Fruit fly (Drosophila melanogaster): ENCODE results near the gene mRRF2.

DNA sequence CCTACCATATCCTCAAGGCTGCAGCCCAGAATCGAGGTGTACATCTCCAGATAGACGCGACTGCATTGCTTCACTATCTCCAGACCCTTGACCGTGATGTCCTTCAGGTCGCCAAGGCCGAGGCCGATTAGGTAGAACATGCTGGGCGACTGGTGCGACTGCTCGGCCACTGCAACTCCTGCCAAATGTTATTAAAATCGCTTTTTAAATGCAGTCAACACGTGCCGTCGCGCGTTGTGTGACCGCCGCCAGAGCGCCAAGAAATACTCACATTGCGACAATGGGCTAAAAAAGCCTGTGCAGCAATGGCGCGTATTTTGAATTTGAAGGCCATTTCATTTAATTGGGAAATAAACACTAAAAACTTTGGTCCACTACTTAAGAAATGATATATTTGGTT is 30.5 kb upstream of the mRRF2 start, which contains the start of gene Dph5:
- no peak for TF ChIP-seq CG8159 (tag; optimal IDR thresholded peaks at IDR 0.05)
- no peak for TF ChIP-seq Pif1B (GFP tag; optimal IDR thresholded peaks at IDR 0.05)
- TF ChIP-seq D1 (tag; optimal IDR thresholded peaks at IDR 0.05): no peak
- TF ChIP-seq rn (GFP tag; IDR thresholded peaks at IDR 0.05): no peak
- TF ChIP-seq CG12605 (GFP tag; IDR thresholded peaks at IDR 0.05): no peak

Measured in whole organism, pupa.